Worm (Caenorhabditis elegans) whole organism, L4/young adult: ENCODE results near the gene Y45G5AM.7.

Experiments used
- W03F9.2 ChIP-seq: fragments of 150-350 bp; optimal IDR thresholded peaks from 2 replicates; lab custom pipeline; 2014; ENCODE audit warnings: missing biosample characterization, missing genetic modification characterization
- dao-5 ChIP-seq: sonication (generic microtip); optimal IDR thresholded peaks from 2 replicates; lab custom pipeline; 2016; ENCODE audit warnings: missing genotype, missing genetic modification characterization, moderate library complexity, missing compliant biosample characterization
- him-1 ChIP-seq: sonication (generic microtip); optimal IDR thresholded peaks from 2 replicates; lab custom pipeline; 2016; ENCODE audit warnings: missing genotype, missing genetic modification reagents, missing genetic modification characterization, missing compliant biosample characterization

DNA sequence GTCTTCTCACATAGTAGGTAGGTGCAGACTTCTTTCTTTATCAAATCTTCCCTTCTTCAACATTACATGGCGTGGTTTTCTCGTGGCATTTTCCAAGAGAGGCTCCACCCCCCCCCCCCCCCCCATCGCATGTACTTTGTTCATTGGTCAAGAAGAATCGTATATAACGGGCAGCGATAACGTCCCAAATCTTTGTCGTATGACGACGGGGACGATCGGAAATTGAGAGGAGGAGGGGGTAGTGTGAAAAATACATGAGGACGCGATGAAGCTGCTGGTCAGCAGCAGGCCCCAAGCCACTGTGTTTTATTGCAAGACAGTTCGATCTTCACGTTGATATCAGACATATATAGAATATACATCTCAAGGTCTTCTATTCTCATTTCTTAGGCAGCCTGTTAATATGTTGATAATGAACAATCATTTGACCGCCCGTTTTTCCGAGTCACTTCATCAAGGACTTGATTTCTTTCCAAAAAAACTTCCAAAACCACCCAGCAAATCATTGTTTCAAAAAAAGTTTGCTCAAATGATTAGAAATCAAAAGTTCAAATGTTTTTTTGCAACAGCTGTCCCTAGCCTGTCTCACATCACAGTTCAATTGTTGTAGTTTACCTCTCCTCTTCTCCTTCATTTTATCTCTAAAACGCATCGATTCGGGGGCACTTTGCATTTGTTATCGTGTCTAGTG is 16.6 kb upstream of the Y45G5AM.7 start:
- no peak for TF ChIP-seq him-1 (tag; lab: Kevin White, UChicago)
- TF ChIP-seq W03F9.2: no peak
- TF ChIP-seq dao-5 (tag; lab: Kevin White, UChicago): no peak
